Fruit fly (Drosophila melanogaster): ENCODE data around the gene dpr14.

dpr14 gene

dm6 chrX:7908239-7909068, at the start of gene dpr14, which contains the start of gene spidey:
Gene dpr14, minus strand, starts transcription at chrX:7908286.
Gene spidey, plus strand, starts transcription at chrX:7908931.
- TF ChIP-seq CG14655 (GFP tag; optimal IDR thresholded peaks at IDR 0.05) (peak; percentile 85), CG9948 (tag; optimal IDR thresholded peaks at IDR 0.05) (peak; percentile 70), rn (GFP tag; IDR thresholded peaks at IDR 0.05) (no peak), CG32121 (GFP tag; IDR thresholded peaks at IDR 0.05) (peak; percentile 89), gl (tag; optimal IDR thresholded peaks at IDR 0.05) (peak; percentile 59), CG8301 (tag; optimal IDR thresholded peaks at IDR 0.05) (peak; percentile 79), CG4496 (GFP tag; IDR thresholded peaks at IDR 0.05) (peak; percentile 91), Pif1A (GFP tag; optimal IDR thresholded peaks at IDR 0.05) (no peak), fd96Ca (GFP tag; IDR thresholded peaks at IDR 0.05) (peak; percentile 90), Ets98B (GFP tag; IDR thresholded peaks at IDR 0.05) (peak; percentile 85), Pif1B (GFP tag; optimal IDR thresholded peaks at IDR 0.05) (peak; percentile 72), Snoo (tag; optimal IDR thresholded peaks at IDR 0.05) (peak; percentile 56), EcR (GFP tag; optimal IDR thresholded peaks at IDR 0.05) (peak; percentile 76), CG8159 (tag; optimal IDR thresholded peaks at IDR 0.05) (peak; percentile 83), CG10348 (GFP tag; IDR thresholded peaks at IDR 0.05) (0 out of 2 replicates have a peak, but pooled peaks have one; percentile 31), CG17806 (tag; optimal IDR thresholded peaks at IDR 0.05) (peak; percentile 74), CG15710 (tag; optimal IDR thresholded peaks at IDR 0.05) (peak; percentile 79), CG13204 (GFP tag; optimal IDR thresholded peaks at IDR 0.05) (no peak), CG34367 (tag; optimal IDR thresholded peaks at IDR 0.05) (peak; percentile 75), CG12605 (GFP tag; IDR thresholded peaks at IDR 0.05) (peak; percentile 66), D1 (tag; optimal IDR thresholded peaks at IDR 0.05) (no peak)

- TF ChIP-seq CG9948 (tag; optimal IDR thresholded peaks at IDR 0.05) = no peak
- no peak for TF ChIP-seq Pif1B (GFP tag; optimal IDR thresholded peaks at IDR 0.05)
- TF ChIP-seq CG8301 (tag; optimal IDR thresholded peaks at IDR 0.05) = no peak
- no peak for TF ChIP-seq CG15710 (tag; optimal IDR thresholded peaks at IDR 0.05)
- TF ChIP-seq CG10348 (GFP tag; IDR thresholded peaks at IDR 0.05) = no peak
- TF ChIP-seq EcR (GFP tag; optimal IDR thresholded peaks at IDR 0.05) = no peak
Measured at dm6 chrX:7955890-7956289, 47.8 kb upstream of the dpr14 start, which contains the start of the genes CG15332 and CG15330. Gene CG15332, minus strand, starts transcription at chrX:7955990. Gene CG15330, plus strand, starts transcription at chrX:7956064.

- TF ChIP-seq CG4496 (GFP tag; IDR thresholded peaks at IDR 0.05) (peak; percentile 92), D1 (tag; optimal IDR thresholded peaks at IDR 0.05) (no peak), fd96Ca (GFP tag; IDR thresholded peaks at IDR 0.05) (peak; percentile 71), CG14655 (GFP tag; optimal IDR thresholded peaks at IDR 0.05) (no peak), CG32121 (GFP tag; IDR thresholded peaks at IDR 0.05) (peak; percentile 62; the same call in 1 of the 2 replicates), CG12605 (GFP tag; IDR thresholded peaks at IDR 0.05) (peak; percentile 78), Snoo (tag; optimal IDR thresholded peaks at IDR 0.05) (peak; percentile 48), rn (GFP tag; IDR thresholded peaks at IDR 0.05) (peak; percentile 42; the same call in 1 of the 2 replicates), CG8301 (tag; optimal IDR thresholded peaks at IDR 0.05) (no peak), CG9948 (tag; optimal IDR thresholded peaks at IDR 0.05) (peak; percentile 38), Pif1B (GFP tag; optimal IDR thresholded peaks at IDR 0.05) (peak; percentile 79), CG8159 (tag; optimal IDR thresholded peaks at IDR 0.05) (peak; percentile 67), gl (tag; optimal IDR thresholded peaks at IDR 0.05) (peak; percentile 93), CG13204 (GFP tag; optimal IDR thresholded peaks at IDR 0.05) (peak; percentile 91), CG34367 (tag; optimal IDR thresholded peaks at IDR 0.05) (peak; percentile 76), Pif1A (GFP tag; optimal IDR thresholded peaks at IDR 0.05) (peak; percentile 81), CG10348 (GFP tag; IDR thresholded peaks at IDR 0.05) (no peak), CG15710 (tag; optimal IDR thresholded peaks at IDR 0.05) (peak; percentile 73), Ets98B (GFP tag; IDR thresholded peaks at IDR 0.05) (peak; percentile 76), EcR (GFP tag; optimal IDR thresholded peaks at IDR 0.05) (peak; percentile 85), CG17806 (tag; optimal IDR thresholded peaks at IDR 0.05) (peak; percentile 53)
Measured at dm6 chrX:7946858-7947313, 38.8 kb upstream of the dpr14 start, which contains the start of gene orion. Gene orion, minus strand, starts transcription at chrX:7946908.

dm6 chrX:7944772-7945722, 37.0 kb upstream of the dpr14 start:
- TF ChIP-seq CG15710 (tag; optimal IDR thresholded peaks at IDR 0.05) = peak; percentile 52
- peak; percentile 46 for TF ChIP-seq EcR (GFP tag; optimal IDR thresholded peaks at IDR 0.05)
- TF ChIP-seq CG32121 (GFP tag; IDR thresholded peaks at IDR 0.05) = peak; percentile 30; the same call in 1 of the 2 replicates
- peak; percentile 28 for TF ChIP-seq Ets98B (GFP tag; IDR thresholded peaks at IDR 0.05)
- TF ChIP-seq CG4496 (GFP tag; IDR thresholded peaks at IDR 0.05) = peak; percentile 76
- TF ChIP-seq CG8159 (tag; optimal IDR thresholded peaks at IDR 0.05) = peak; percentile 55
- no peak for TF ChIP-seq rn (GFP tag; IDR thresholded peaks at IDR 0.05)
- TF ChIP-seq CG8301 (tag; optimal IDR thresholded peaks at IDR 0.05) = peak; percentile 65
- TF ChIP-seq CG14655 (GFP tag; optimal IDR thresholded peaks at IDR 0.05) = peak; percentile 72
- TF ChIP-seq D1 (tag; optimal IDR thresholded peaks at IDR 0.05) = no peak
- TF ChIP-seq CG34367 (tag; optimal IDR thresholded peaks at IDR 0.05) = peak; percentile 17
- TF ChIP-seq gl (tag; optimal IDR thresholded peaks at IDR 0.05) = no peak
- peak; percentile 60 for TF ChIP-seq Pif1A (GFP tag; optimal IDR thresholded peaks at IDR 0.05)
- TF ChIP-seq fd96Ca (GFP tag; IDR thresholded peaks at IDR 0.05) = peak; percentile 73; the same call in 2 of the 3 replicates
- peak; percentile 60 for TF ChIP-seq Snoo (tag; optimal IDR thresholded peaks at IDR 0.05)
- TF ChIP-seq CG12605 (GFP tag; IDR thresholded peaks at IDR 0.05) = no peak; the same call in none of the 2 replicates
- TF ChIP-seq CG13204 (GFP tag; optimal IDR thresholded peaks at IDR 0.05) = no peak
- TF ChIP-seq Pif1B (GFP tag; optimal IDR thresholded peaks at IDR 0.05) = peak; percentile 28
- peak; percentile 38 for TF ChIP-seq CG17806 (tag; optimal IDR thresholded peaks at IDR 0.05)
- TF ChIP-seq CG10348 (GFP tag; IDR thresholded peaks at IDR 0.05) = peak; percentile 50; the same call in 1 of the 2 replicates
- peak; percentile 57 for TF ChIP-seq CG9948 (tag; optimal IDR thresholded peaks at IDR 0.05)

Measured in whole organism, pupa.